Worm (Caenorhabditis elegans) whole organism, L4/young adult: Measurements from ENCODE around the gene moma-1.

ENCODE experiments used
- W03F9.2 ChIP-seq: fragments of 150-350 bp; optimal IDR thresholded peaks from 2 replicates; lab custom pipeline; 2014; ENCODE audit warnings: missing biosample characterization, missing genetic modification characterization
- dao-5 ChIP-seq: sonication (generic microtip); optimal IDR thresholded peaks from 2 replicates; lab custom pipeline; 2016; ENCODE audit warnings: missing genotype, missing genetic modification characterization, moderate library complexity, missing compliant biosample characterization
- him-1 ChIP-seq: sonication (generic microtip); optimal IDR thresholded peaks from 2 replicates; lab custom pipeline; 2016; ENCODE audit warnings: missing genotype, missing genetic modification reagents, missing genetic modification characterization, missing compliant biosample characterization

moma-1 gene

ce11 chrIII:842630-843029 lies 9.6 kb downstream of the moma-1 start, which contains the start of gene far-8:
TSS of gene far-8 (plus strand) at chrIII:842930.
- TF ChIP-seq W03F9.2 (tag; lab: Kevin White, UChicago) (no peak), dao-5 (no peak), him-1 (no peak)

ce11 chrIII:841177-841576 lies 11.0 kb downstream of the moma-1 start, which contains the start of gene K02F3.9:
TSS of gene K02F3.9 (minus strand) at chrIII:841366.
- TF ChIP-seq W03F9.2 (tag; lab: Kevin White, UChicago) (no peak), him-1 (no peak), dao-5 (no peak)

ce11 chrIII:839491-839890 lies 12.7 kb downstream of the moma-1 start, which contains the start of gene dos-3:
TSS of gene dos-3 (minus strand) at chrIII:839591.
- no peak for TF ChIP-seq him-1
- no peak for TF ChIP-seq W03F9.2 (tag; lab: Kevin White, UChicago)
- TF ChIP-seq dao-5: no peak

- TF ChIP-seq W03F9.2 (tag; lab: Kevin White, UChicago) (peak; percentile 1), him-1 (peak; percentile 81), dao-5 (peak; percentile 60)
Measured at ce11 chrIII:835713-836278, 16.4 kb downstream of the moma-1 start.

- TF ChIP-seq W03F9.2 (tag; lab: Kevin White, UChicago) (no peak), him-1 (no peak), dao-5 (no peak)
Measured at ce11 chrIII:835208-835607, 17.0 kb downstream of the moma-1 start.

ce11 chrIII:834443-834815 lies 17.8 kb downstream of the moma-1 start:
- TF ChIP-seq dao-5 (no peak), W03F9.2 (tag; lab: Kevin White, UChicago) (no peak), him-1 (no peak)

- TF ChIP-seq W03F9.2 (tag; lab: Kevin White, UChicago) (peak; percentile 78), dao-5 (no peak), him-1 (peak; percentile 31)
Measured at ce11 chrIII:833711-834442, 18.3 kb downstream of the moma-1 start.

- TF ChIP-seq W03F9.2 (tag; lab: Kevin White, UChicago): no peak
- TF ChIP-seq him-1: no peak
Measured at ce11 chrIII:832855-833504, 19.2 kb downstream of the moma-1 start, which contains the start of gene zip-2. TSS of gene zip-2 (plus strand) at chrIII:832982.

ce11 chrIII:831961-832360 lies 20.2 kb downstream of the moma-1 start, which contains the start of gene ceeh-1:
TSS of gene ceeh-1 (minus strand) at chrIII:832277.
- TF ChIP-seq him-1 (no peak), W03F9.2 (tag; lab: Kevin White, UChicago) (no peak), dao-5 (no peak)

ce11 chrIII:825256-825655 lies 26.9 kb downstream of the moma-1 start:
- no peak for TF ChIP-seq W03F9.2 (tag; lab: Kevin White, UChicago)
- TF ChIP-seq dao-5: no peak
- TF ChIP-seq him-1: no peak

- TF ChIP-seq W03F9.2 (tag; lab: Kevin White, UChicago) (no peak), him-1 (no peak), dao-5 (no peak)
Measured at ce11 chrIII:822546-823272, 29.5 kb downstream of the moma-1 start, which contains the start of gene clec-149. TSS of gene clec-149 (plus strand) at chrIII:823222.

- no peak for TF ChIP-seq him-1
- TF ChIP-seq W03F9.2 (tag; lab: Kevin White, UChicago): no peak
- TF ChIP-seq dao-5: no peak
Measured at ce11 chrIII:819313-819712, 32.9 kb downstream of the moma-1 start.

- no peak for TF ChIP-seq W03F9.2 (tag; lab: Kevin White, UChicago)
- TF ChIP-seq him-1: no peak
- no peak for TF ChIP-seq dao-5
Measured at ce11 chrIII:815845-816244, 36.4 kb downstream of the moma-1 start, which contains the start of gene dac-1. TSS of gene dac-1 (plus strand) at chrIII:816145.

ce11 chrIII:811544-811943 lies 40.7 kb downstream of the moma-1 start, which contains the start of gene daf-7:
TSS of gene daf-7 (plus strand) at chrIII:811844.
- TF ChIP-seq W03F9.2 (tag; lab: Kevin White, UChicago) (no peak), dao-5 (no peak), him-1 (no peak)
